Worm (Caenorhabditis elegans) whole organism, mixed stage, embryonic: ENCODE data around the gene bkip-1.
A peak's percentile ranks its signal among the peaks of the same experiment; 100 is the strongest.

Source experiments
- M03D4.4 ChIP-seq: sonication (generic microtip); optimal IDR thresholded peaks from 2 replicates; lab custom pipeline; 2017; ENCODE audit warnings: mild to moderate bottlenecking, missing genetic modification characterization, missing compliant biosample characterization
- bed-3 ChIP-seq: fragments of 200-800 bp; sonication (Bioruptor generic); optimal IDR thresholded peaks from 3 replicates; lab custom pipeline; 2018; ENCODE audit warnings: mild to moderate bottlenecking, missing genetic modification characterization, moderate library complexity, missing compliant biosample characterization
- blmp-1 ChIP-seq: fragments of 150-350 bp; optimal IDR thresholded peaks from 2 replicates; lab custom pipeline; 2014; ENCODE audit warnings: missing biosample characterization, missing genetic modification characterization
- ceh-39 ChIP-seq: fragments of 150-350 bp; optimal IDR thresholded peaks from 2 replicates; lab custom pipeline; 2014; ENCODE audit warnings: missing biosample characterization, missing genetic modification characterization
- ceh-43 ChIP-seq: fragments of 200-800 bp; sonication (Bioruptor generic); optimal IDR thresholded peaks from 2 replicates; lab custom pipeline; 2018; ENCODE audit warnings: mild to moderate bottlenecking, missing genetic modification characterization, moderate library complexity, missing compliant biosample characterization
- ceh-83 ChIP-seq: fragments of 200-800 bp; sonication (Bioruptor generic); optimal IDR thresholded peaks from 2 replicates; lab custom pipeline; 2018; ENCODE audit warnings: mild to moderate bottlenecking, missing genetic modification characterization, missing compliant biosample characterization
- ces-1 ChIP-seq: fragments of 150-350 bp; optimal IDR thresholded peaks from 2 replicates; lab custom pipeline; 2014; ENCODE audit warnings: missing biosample characterization, missing genetic modification reagents, missing genetic modification characterization
- cnd-1 ChIP-seq: fragments of 200-800 bp; sonication (Bioruptor generic); optimal IDR thresholded peaks from 2 replicates; lab custom pipeline; 2018; ENCODE audit warnings: mild to moderate bottlenecking, missing genetic modification characterization, missing compliant biosample characterization
- drap-1 ChIP-seq: fragments of 200-800 bp; sonication (Bioruptor generic); optimal IDR thresholded peaks from 3 replicates; lab custom pipeline; 2018; ENCODE audit warnings: mild to moderate bottlenecking, missing genetic modification characterization, missing compliant biosample characterization
- elt-1 ChIP-seq: sonication (generic microtip); optimal IDR thresholded peaks from 2 replicates; lab custom pipeline; 2017; ENCODE audit warnings: missing genetic modification characterization, mild to moderate bottlenecking, missing compliant biosample characterization, antibody characterized with exemption, moderate library complexity, borderline replicate concordance; ENCODE audit not compliant: insufficient read depth
- elt-3 ChIP-seq: fragments of 150-350 bp; optimal IDR thresholded peaks from 2 replicates; lab custom pipeline; 2014; ENCODE audit warnings: missing biosample characterization, missing genetic modification characterization
- flh-1 ChIP-seq: fragments of 200-800 bp; sonication (Bioruptor generic); optimal IDR thresholded peaks from 2 replicates; lab custom pipeline; 2018; ENCODE audit warnings: mild to moderate bottlenecking, missing genetic modification characterization, moderate library complexity, missing compliant biosample characterization
- ham-2 ChIP-seq: fragments of 200-800 bp; sonication (Bioruptor generic); optimal IDR thresholded peaks from 2 replicates; lab custom pipeline; 2018; ENCODE audit warnings: mild to moderate bottlenecking, missing genetic modification characterization, missing compliant biosample characterization
- hlh-1 ChIP-seq: fragments of 150-350 bp; optimal IDR thresholded peaks from 2 replicates; lab custom pipeline; 2014; ENCODE audit warnings: missing biosample characterization, missing genetic modification reagents, missing genetic modification characterization
- lin-13 ChIP-seq: fragments of 150-350 bp; optimal IDR thresholded peaks from 2 replicates; lab custom pipeline; 2014; ENCODE audit warnings: missing biosample characterization, missing genetic modification characterization
- lin-32 ChIP-seq: fragments of 200-800 bp; sonication (Bioruptor generic); optimal IDR thresholded peaks from 2 replicates; lab custom pipeline; 2018; ENCODE audit warnings: mild to moderate bottlenecking, missing genetic modification characterization, missing compliant biosample characterization
- lsy-2 ChIP-seq: fragments of 150-350 bp; optimal IDR thresholded peaks from 2 replicates; lab custom pipeline; 2014; ENCODE audit warnings: missing biosample characterization, missing genetic modification characterization
- mep-1 ChIP-seq: fragments of 150-350 bp; optimal IDR thresholded peaks from 2 replicates; lab custom pipeline; 2017; ENCODE audit warnings: missing biosample characterization, missing genetic modification reagents, missing genetic modification characterization, inconsistent platforms
- mls-2 ChIP-seq: sonication (generic microtip); optimal IDR thresholded peaks from 2 replicates; lab custom pipeline; 2016; ENCODE audit warnings: mild to moderate bottlenecking, missing genetic modification characterization, moderate library complexity, missing compliant biosample characterization
- nhr-12 ChIP-seq: fragments of 150-350 bp; optimal IDR thresholded peaks from 2 replicates; lab custom pipeline; 2014; ENCODE audit warnings: missing biosample characterization, missing genetic modification characterization
- nhr-2 ChIP-seq: fragments of 150-350 bp; optimal IDR thresholded peaks from 2 replicates; lab custom pipeline; 2014; ENCODE audit warnings: missing biosample characterization, missing genetic modification characterization
- nhr-237 ChIP-seq: fragments of 150-350 bp; optimal IDR thresholded peaks from 2 replicates; lab custom pipeline; 2014; ENCODE audit warnings: missing biosample characterization, missing genetic modification characterization
- nhr-28 ChIP-seq: fragments of 150-350 bp; optimal IDR thresholded peaks from 2 replicates; lab custom pipeline; 2014; ENCODE audit warnings: missing biosample characterization, missing genetic modification characterization
- pha-4 ChIP-seq: fragments of 150-350 bp; optimal IDR thresholded peaks from 2 replicates; lab custom pipeline; 2018; ENCODE audit warnings: missing biosample characterization, missing genetic modification reagents, missing genetic modification characterization
- sem-2 ChIP-seq: fragments of 200-800 bp; sonication (Bioruptor generic); optimal IDR thresholded peaks from 2 replicates; lab custom pipeline; 2018; ENCODE audit warnings: mild to moderate bottlenecking, missing genetic modification characterization, missing compliant biosample characterization
- snpc-4 ChIP-seq: fragments of 150-350 bp; optimal IDR thresholded peaks from 2 replicates; lab custom pipeline; 2014; ENCODE audit warnings: missing biosample characterization, missing genetic modification characterization
- sptf-1 ChIP-seq: sonication (generic microtip); optimal IDR thresholded peaks from 2 replicates; lab custom pipeline; 2017; ENCODE audit warnings: mild to moderate bottlenecking, missing genetic modification characterization, moderate library complexity, missing compliant biosample characterization
- tbx-8 ChIP-seq: fragments of 200-800 bp; sonication (Bioruptor generic); optimal IDR thresholded peaks from 2 replicates; lab custom pipeline; 2018; ENCODE audit warnings: mild to moderate bottlenecking, missing genetic modification characterization, moderate library complexity, missing compliant biosample characterization
- unc-120 ChIP-seq: sonication (generic microtip); optimal IDR thresholded peaks from 2 replicates; lab custom pipeline; 2017; ENCODE audit warnings: missing genetic modification characterization, missing compliant biosample characterization; ENCODE audit not compliant: poor library complexity, severe bottlenecking
- unc-39 ChIP-seq: fragments of 150-350 bp; optimal IDR thresholded peaks from 2 replicates; lab custom pipeline; 2014; ENCODE audit warnings: missing biosample characterization, missing genetic modification characterization
- unc-62 ChIP-seq: fragments of 150-350 bp; optimal IDR thresholded peaks from 2 replicates; lab custom pipeline; 2014; ENCODE audit warnings: missing biosample characterization, missing genetic modification reagents, missing genetic modification characterization
- zip-8 ChIP-seq: fragments of 150-350 bp; optimal IDR thresholded peaks from 2 replicates; lab custom pipeline; 2014; ENCODE audit warnings: missing biosample characterization, missing genetic modification characterization
- ztf-11 ChIP-seq: fragments of 150-350 bp; optimal IDR thresholded peaks from 2 replicates; lab custom pipeline; 2014; ENCODE audit warnings: missing biosample characterization, missing genetic modification characterization

Gene bkip-1

ce11 chrII:14098348-14098747 is 2.7 kb upstream of the bkip-1 start:
- TF ChIP-seq unc-62 (GFP tag; lab: Kevin White, UChicago) (no peak), ces-1 (peak; percentile 88), ztf-11 (tag; lab: Kevin White, UChicago) (no peak)

ce11 chrII:14102112-14102511 is 1.0 kb downstream of the bkip-1 start:
- TF ChIP-seq sem-2 (GFP tag; lab: Kevin White, UChicago) (no peak), ceh-39 (tag; lab: Kevin White, UChicago) (no peak), unc-62 (GFP tag; lab: Kevin White, UChicago) (no peak), nhr-12 (tag; lab: Kevin White, UChicago) (no peak), lin-32 (no peak), ces-1 (peak; percentile 13)

ce11 chrII:14104470-14104869 is 3.4 kb downstream of the bkip-1 start, which contains the start of gene gur-4:
Gene gur-4, plus strand, starts transcription at chrII:14104770.
- no peak for TF ChIP-seq lin-13 (tag; lab: Kevin White, UChicago)
- TF ChIP-seq mls-2 (tag; lab: Kevin White, UChicago): no peak
- no peak for TF ChIP-seq unc-39 (tag; lab: Kevin White, UChicago)
- no peak for TF ChIP-seq flh-1 (GFP tag; lab: Kevin White, UChicago)
- no peak for TF ChIP-seq tbx-8
- no peak for TF ChIP-seq ztf-11 (tag; lab: Kevin White, UChicago)
- no peak for TF ChIP-seq ces-1
- no peak for TF ChIP-seq ceh-43 (GFP tag; lab: Kevin White, UChicago)
- TF ChIP-seq sem-2 (GFP tag; lab: Kevin White, UChicago): no peak
- no peak for TF ChIP-seq zip-8 (tag; lab: Kevin White, UChicago)
- TF ChIP-seq unc-62 (GFP tag; lab: Kevin White, UChicago): no peak
- TF ChIP-seq ham-2 (GFP tag; lab: Kevin White, UChicago): no peak
- TF ChIP-seq lin-32: no peak
- TF ChIP-seq cnd-1 (tag; lab: Kevin White, UChicago): no peak
- TF ChIP-seq nhr-12 (tag; lab: Kevin White, UChicago): no peak
- TF ChIP-seq M03D4.4 (tag; lab: Kevin White, UChicago): no peak
- no peak for TF ChIP-seq snpc-4 (tag; lab: Kevin White, UChicago)

- TF ChIP-seq tbx-8: no peak
- no peak for TF ChIP-seq elt-3
- TF ChIP-seq drap-1 (GFP tag; lab: Kevin White, UChicago): no peak
- no peak for TF ChIP-seq hlh-1 (tag; lab: Kevin White, UChicago)
- TF ChIP-seq lin-32: no peak
- no peak for TF ChIP-seq pha-4 (tag; lab: Kevin White, UChicago)
- TF ChIP-seq mep-1 (tag; lab: Kevin White, UChicago): no peak
- TF ChIP-seq elt-1 (tag; lab: Kevin White, UChicago): no peak
- TF ChIP-seq ceh-39 (tag; lab: Kevin White, UChicago): no peak
- TF ChIP-seq bed-3 (GFP tag; lab: Kevin White, UChicago): no peak
- TF ChIP-seq nhr-237 (tag; lab: Kevin White, UChicago): no peak
- no peak for TF ChIP-seq sem-2 (GFP tag; lab: Kevin White, UChicago)
- TF ChIP-seq nhr-12 (tag; lab: Kevin White, UChicago): no peak
- TF ChIP-seq sptf-1 (tag; lab: Kevin White, UChicago): no peak
- TF ChIP-seq nhr-2 (tag; lab: Kevin White, UChicago): no peak
- TF ChIP-seq ceh-43 (GFP tag; lab: Kevin White, UChicago): no peak
Measured at ce11 chrII:14106164-14106563, 5.1 kb downstream of the bkip-1 start.

DNA sequence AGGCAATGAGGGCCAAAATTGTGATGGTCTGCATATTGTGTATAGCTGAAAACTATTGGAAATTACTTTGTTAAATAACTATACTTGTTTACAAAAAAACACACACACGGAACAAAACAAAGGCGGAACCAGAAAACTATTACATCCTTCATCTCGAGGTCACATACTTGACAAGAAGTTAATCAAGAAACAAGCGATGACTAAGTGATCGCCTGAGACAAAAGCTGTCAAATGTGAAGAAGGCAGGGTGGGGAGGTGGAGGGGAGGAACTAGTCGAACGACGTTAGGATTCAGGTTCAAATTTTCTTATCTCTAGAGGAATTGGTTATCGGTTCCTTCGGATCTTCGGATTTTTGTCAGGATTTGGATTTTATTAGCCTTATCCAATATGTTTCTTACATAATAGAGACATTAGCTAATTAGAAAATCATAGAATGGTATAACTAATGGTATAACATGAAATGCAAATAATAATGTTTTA is 8.2 kb downstream of the bkip-1 start, which contains the start of gene cpg-7:
TSS of gene cpg-7 (minus strand) at position 51 of the 481 bp plus-strand sequence.
- TF ChIP-seq lin-32 (no peak), elt-1 (tag; lab: Kevin White, UChicago) (peak; percentile 55)

DNA sequence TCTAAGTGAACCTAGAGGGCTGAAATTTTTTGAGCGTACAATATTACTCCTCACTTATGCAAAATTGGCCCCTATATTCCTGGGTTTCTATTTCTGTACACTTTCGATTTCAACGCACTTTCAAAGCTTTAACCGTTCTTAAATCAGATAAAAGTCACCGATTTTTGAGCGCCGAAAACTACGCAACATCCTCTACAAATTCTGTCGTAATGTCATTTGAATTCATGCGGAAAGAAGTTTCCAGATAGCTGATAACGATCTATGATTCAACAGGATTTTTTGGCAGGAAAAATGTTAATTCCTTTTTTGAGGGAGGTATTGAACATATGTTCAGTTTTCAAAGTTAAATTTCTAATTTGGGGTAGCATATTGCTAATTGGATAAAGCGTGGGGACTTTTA is 11.8 kb downstream of the bkip-1 start:
- TF ChIP-seq nhr-237 (tag; lab: Kevin White, UChicago): no peak
- TF ChIP-seq drap-1 (GFP tag; lab: Kevin White, UChicago): no peak
- TF ChIP-seq pha-4 (tag; lab: Kevin White, UChicago): no peak
- TF ChIP-seq lin-32: no peak
- TF ChIP-seq ham-2 (GFP tag; lab: Kevin White, UChicago): no peak
- TF ChIP-seq nhr-28: no peak
- no peak for TF ChIP-seq hlh-1 (tag; lab: Kevin White, UChicago)
- TF ChIP-seq blmp-1 (tag; lab: Kevin White, UChicago): no peak
- TF ChIP-seq unc-120 (tag; lab: Kevin White, UChicago): no peak
- no peak for TF ChIP-seq ztf-11 (tag; lab: Kevin White, UChicago)
- no peak for TF ChIP-seq ceh-83 (GFP tag; lab: Kevin White, UChicago)
- no peak for TF ChIP-seq lsy-2 (tag; lab: Kevin White, UChicago)
- no peak for TF ChIP-seq ceh-39 (tag; lab: Kevin White, UChicago)
- TF ChIP-seq ces-1: no peak
- no peak for TF ChIP-seq elt-3
- no peak for TF ChIP-seq elt-1 (tag; lab: Kevin White, UChicago)
- no peak for TF ChIP-seq ceh-43 (GFP tag; lab: Kevin White, UChicago)
- no peak for TF ChIP-seq tbx-8
- TF ChIP-seq snpc-4 (tag; lab: Kevin White, UChicago): no peak
